Fruit fly (Drosophila melanogaster) whole organism: ENCODE results near the gene CG33523.

Experiments
- Dll ChIP-seq: fragments of >200 bp; optimal IDR thresholded peaks from 2 replicates; lab custom pipeline; 2017
- psq ChIP-seq: fragments of >200 bp; optimal IDR thresholded peaks from 2 replicates; lab custom pipeline; 2017

DNA sequence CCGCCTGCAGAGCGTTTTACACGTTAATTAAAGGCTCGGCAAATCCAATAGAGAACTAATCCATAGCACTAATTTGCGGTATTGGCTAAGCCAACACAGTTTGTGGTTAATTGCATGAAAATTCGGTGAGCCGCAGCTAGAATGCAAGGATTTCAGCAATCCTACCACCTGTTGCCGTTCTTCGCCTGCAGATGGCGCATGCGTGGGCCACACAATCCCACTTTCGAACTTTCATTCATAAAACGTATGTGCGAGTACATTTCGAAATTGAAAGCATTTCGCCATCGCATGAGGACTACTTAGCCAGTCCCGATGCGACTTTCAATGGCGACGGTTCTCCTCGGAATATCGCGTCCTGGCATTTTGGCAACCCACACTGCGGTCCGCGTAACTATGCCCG lies 16.6 kb upstream of the CG33523 start, which contains the start of gene CG13288:
- TF ChIP-seq Dll (lab: Kevin White, UChicago) = no peak
- TF ChIP-seq psq (lab: Kevin White, UChicago) = no peak
